Worm (Caenorhabditis elegans): ENCODE data around the gene F33H12.1.

- TF ChIP-seq D1046.2 (GFP tag; IDR thresholded peaks at IDR 0.05) (no peak), pqm-1 (tag; optimal IDR thresholded peaks at IDR 0.05) (no peak), daf-8 (GFP tag; IDR thresholded peaks at IDR 0.05) (no peak), ces-1 (GFP tag; optimal IDR thresholded peaks at IDR 0.05) (peak; percentile 93), tra-1 (GFP tag; IDR thresholded peaks at IDR 0.05) (no peak), aly-2 (tag; optimal IDR thresholded peaks at IDR 0.05) (no peak), zag-1 (tag; optimal IDR thresholded peaks at IDR 0.05) (no peak)
Observed at ce11 chrII:2564899-2565298, 35.4 kb upstream of the F33H12.1 start, which contains the start of gene usp-39.
